Worm (Caenorhabditis elegans): Measurements from ENCODE around the gene Y116A8C.30.
A peak's percentile ranks its signal among the peaks of the same experiment; 100 is the strongest.

Gene Y116A8C.30

DNA sequence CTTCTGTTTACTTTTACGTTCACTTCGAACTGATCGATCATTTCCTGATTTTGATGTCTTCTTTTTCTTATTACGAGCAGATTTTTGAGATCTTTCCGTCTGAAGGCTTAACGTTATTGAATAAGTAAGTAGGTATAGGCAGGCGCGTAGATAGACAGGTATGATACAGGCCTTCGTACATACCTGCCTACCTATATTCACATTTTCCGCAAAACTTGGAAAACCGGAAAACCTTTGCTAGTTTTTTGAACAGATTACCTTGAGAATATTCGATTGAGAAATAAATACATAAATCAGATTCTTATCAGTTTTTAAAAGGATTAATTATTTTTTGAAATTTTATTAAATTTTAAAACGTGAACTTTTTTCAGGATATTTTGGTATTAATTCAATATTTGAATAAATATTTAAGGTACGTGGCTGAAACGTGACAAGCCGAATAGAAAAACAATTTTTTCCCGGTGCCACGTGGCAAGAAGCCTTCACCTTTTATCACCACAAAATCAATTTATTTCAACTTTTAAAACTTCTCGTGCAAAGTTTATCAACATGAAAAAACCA lies 27.6 kb upstream of the Y116A8C.30 start, which contains the start of the genes Y116A8C.37 and Y116A8C.38:
Gene Y116A8C.37, minus strand, starts transcription at position 101 of the 561 bp plus-strand sequence.
Gene Y116A8C.38, plus strand, starts transcription at position 511 of the 561 bp plus-strand sequence.
- TF ChIP-seq gmeb-2 (tag; optimal IDR thresholded peaks at IDR 0.05) (no peak), pax-1 (tag; optimal IDR thresholded peaks at IDR 0.05) (no peak), ceh-14 (tag; optimal IDR thresholded peaks at IDR 0.05) (no peak), fkh-10 (GFP tag; optimal IDR thresholded peaks at IDR 0.05) (no peak), rnt-1 (tag; optimal IDR thresholded peaks at IDR 0.05) (no peak)

ce11 chrIV:17126512-17126911 lies 23.0 kb upstream of the Y116A8C.30 start:
- TF ChIP-seq lim-6 (tag; optimal IDR thresholded peaks at IDR 0.05) (no peak), pros-1 (tag; optimal IDR thresholded peaks at IDR 0.05) (no peak), unc-3 (GFP tag; conservative IDR thresholded peaks at IDR 0.05) (no peak), unc-3 (tag; optimal IDR thresholded peaks at IDR 0.05) (no peak), dve-1 (tag; optimal IDR thresholded peaks at IDR 0.05) (no peak), madf-2 (tag; optimal IDR thresholded peaks at IDR 0.05) (no peak), fkh-10 (GFP tag; optimal IDR thresholded peaks at IDR 0.05) (no peak), ceh-14 (tag; optimal IDR thresholded peaks at IDR 0.05) (no peak), elt-4 (tag; optimal IDR thresholded peaks at IDR 0.05) (no peak), ceh-34 (tag; optimal IDR thresholded peaks at IDR 0.05) (no peak), ceh-18 (tag; optimal IDR thresholded peaks at IDR 0.05) (no peak), tbx-2 (tag; optimal IDR thresholded peaks at IDR 0.05) (no peak), ceh-30 (tag; optimal IDR thresholded peaks at IDR 0.05) (no peak), pha-2 (tag; optimal IDR thresholded peaks at IDR 0.05) (no peak)

- TF ChIP-seq gmeb-2 (tag; optimal IDR thresholded peaks at IDR 0.05): no peak
- no peak for TF ChIP-seq hlh-13 (GFP tag; optimal IDR thresholded peaks at IDR 0.05)
- TF ChIP-seq hlh-30 (tag; optimal IDR thresholded peaks at IDR 0.05; ENCODE audit: insufficient read depth): no peak
- TF ChIP-seq ztf-16 (tag; optimal IDR thresholded peaks at IDR 0.05): no peak
- no peak for TF ChIP-seq C38D4.7 (GFP tag; optimal IDR thresholded peaks at IDR 0.05)
- TF ChIP-seq lin-11 (tag; optimal IDR thresholded peaks at IDR 0.05): no peak
- TF ChIP-seq sox-4 (tag; optimal IDR thresholded peaks at IDR 0.05): no peak
- TF ChIP-seq pat-9 (tag; optimal IDR thresholded peaks at IDR 0.05): no peak
These were observed 22.5 kb upstream of the Y116A8C.30 start for ce11 chrIV:17125967-17126366.

DNA sequence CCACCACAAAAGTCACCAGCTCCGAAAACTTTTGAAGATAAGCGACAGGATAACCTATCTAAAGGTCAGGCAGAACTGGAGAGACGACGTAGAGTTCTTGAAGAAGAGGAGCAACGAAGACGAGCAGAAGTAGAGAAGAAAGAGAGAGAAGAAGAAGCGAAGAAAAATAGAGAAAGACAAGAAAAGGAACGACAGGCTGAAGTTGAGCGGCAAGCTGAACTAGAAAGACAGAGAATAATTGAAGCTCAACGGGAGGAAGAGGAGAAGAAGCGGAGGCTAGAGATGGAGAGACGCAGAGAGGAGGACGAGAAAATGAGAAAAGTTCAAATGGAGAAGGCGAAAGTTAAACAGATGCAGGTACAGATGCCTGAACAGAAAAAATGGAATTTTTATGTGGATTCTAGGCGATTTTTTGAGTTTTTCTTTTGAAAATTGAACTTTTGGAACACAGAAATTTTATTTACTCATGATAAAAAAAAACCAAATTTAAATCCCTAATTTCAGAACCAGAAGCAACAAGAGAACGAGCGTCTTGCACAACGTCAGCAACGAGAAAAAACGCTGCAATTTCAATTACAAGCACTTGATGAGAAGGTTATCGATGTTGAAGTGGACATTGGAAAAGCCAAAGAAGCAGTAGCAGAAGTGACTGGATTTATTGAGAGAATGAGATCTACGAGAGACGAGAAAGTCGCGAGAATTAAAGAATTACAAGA lies 17.7 kb upstream of the Y116A8C.30 start:
- TF ChIP-seq unc-42 (tag; optimal IDR thresholded peaks at IDR 0.05): peak; percentile 2
- no peak for TF ChIP-seq lim-6 (tag; optimal IDR thresholded peaks at IDR 0.05)
- no peak for TF ChIP-seq unc-86 (tag; optimal IDR thresholded peaks at IDR 0.05)

- TF ChIP-seq ceh-48 (tag; optimal IDR thresholded peaks at IDR 0.05) (peak; percentile 93), F13H6.1 (tag; optimal IDR thresholded peaks at IDR 0.05) (no peak)
These were observed 15.6 kb upstream of the Y116A8C.30 start, which contains the start of gene itsn-1 for ce11 chrIV:17118987-17119732. itsn-1 (plus strand) TSS chrIV:17119682.

DNA sequence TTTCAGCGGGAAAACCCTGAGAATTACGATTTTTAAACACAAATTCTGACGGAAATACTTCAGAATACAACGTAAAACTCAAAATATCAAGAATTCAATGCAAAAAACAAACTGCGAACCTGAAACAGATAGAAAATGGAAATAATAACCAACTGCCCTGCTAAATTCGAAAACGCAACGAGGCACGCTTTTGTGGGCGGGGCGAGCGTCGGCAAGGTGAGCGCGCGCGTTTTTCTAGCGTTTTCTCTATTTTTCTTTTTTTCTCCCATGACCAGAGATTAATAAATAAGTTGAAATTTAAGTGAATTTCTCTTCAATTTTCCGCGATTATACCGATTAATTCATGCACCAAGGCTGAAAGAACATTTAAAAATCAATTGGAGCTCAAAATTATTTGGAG lies 15.1 kb upstream of the Y116A8C.30 start, which contains the start of gene uaf-2:
Gene uaf-2, minus strand, starts transcription at position 183 of the 400 bp plus-strand sequence.
- TF ChIP-seq fax-1 (tag; optimal IDR thresholded peaks at IDR 0.05): no peak
- no peak for TF ChIP-seq unc-42 (tag; optimal IDR thresholded peaks at IDR 0.05)
- peak; percentile 27 for TF ChIP-seq ceh-31 (tag; optimal IDR thresholded peaks at IDR 0.05)
- TF ChIP-seq ets-4 (tag; optimal IDR thresholded peaks at IDR 0.05): no peak
- TF ChIP-seq elt-4 (tag; optimal IDR thresholded peaks at IDR 0.05): no peak
- TF ChIP-seq nfya-1 (tag; optimal IDR thresholded peaks at IDR 0.05): peak; percentile 55
- TF ChIP-seq ceh-14 (tag; optimal IDR thresholded peaks at IDR 0.05): no peak
- no peak for TF ChIP-seq K02D7.2 (tag; optimal IDR thresholded peaks at IDR 0.05)

Measured in whole organism, late embryonic.